Fruit fly (Drosophila melanogaster): ENCODE results near the gene CG8349.
A peak's percentile ranks its signal among the peaks of the same experiment; 100 is the strongest.

CG8349 gene

dm6 chr2L:8215259-8215929 is at the start of gene CG8349:
Gene CG8349 (plus strand): TSS chr2L:8215915.
- TF ChIP-seq rn (GFP tag; IDR thresholded peaks at IDR 0.05): no peak
- TF ChIP-seq CG14655 (GFP tag; optimal IDR thresholded peaks at IDR 0.05): no peak
- TF ChIP-seq CG34367 (tag; optimal IDR thresholded peaks at IDR 0.05): no peak
- TF ChIP-seq Ets98B (GFP tag; IDR thresholded peaks at IDR 0.05): no peak
- TF ChIP-seq CG8301 (tag; optimal IDR thresholded peaks at IDR 0.05): no peak

- TF ChIP-seq CG8301 (tag; optimal IDR thresholded peaks at IDR 0.05) (peak; percentile 25), CG17806 (tag; optimal IDR thresholded peaks at IDR 0.05) (no peak), Snoo (tag; optimal IDR thresholded peaks at IDR 0.05) (no peak), rn (GFP tag; IDR thresholded peaks at IDR 0.05) (no peak), CG10348 (GFP tag; IDR thresholded peaks at IDR 0.05) (no peak), D1 (tag; optimal IDR thresholded peaks at IDR 0.05) (no peak), CG13204 (GFP tag; optimal IDR thresholded peaks at IDR 0.05) (no peak), Ets98B (GFP tag; IDR thresholded peaks at IDR 0.05) (no peak), gl (tag; optimal IDR thresholded peaks at IDR 0.05) (no peak), Pif1A (GFP tag; optimal IDR thresholded peaks at IDR 0.05) (peak; percentile 12), CG4496 (GFP tag; IDR thresholded peaks at IDR 0.05) (no peak), CG32121 (GFP tag; IDR thresholded peaks at IDR 0.05) (no peak), CG14655 (GFP tag; optimal IDR thresholded peaks at IDR 0.05) (peak; percentile 30), CG8159 (tag; optimal IDR thresholded peaks at IDR 0.05) (no peak), CG34367 (tag; optimal IDR thresholded peaks at IDR 0.05) (no peak)
Observed at dm6 chr2L:8168075-8168474, 47.6 kb upstream of the CG8349 start.

dm6 chr2L:8170600-8171182 is 45.0 kb upstream of the CG8349 start:
- TF ChIP-seq Snoo (tag; optimal IDR thresholded peaks at IDR 0.05) (no peak), Ets98B (GFP tag; IDR thresholded peaks at IDR 0.05) (no peak), CG14655 (GFP tag; optimal IDR thresholded peaks at IDR 0.05) (no peak), EcR (GFP tag; optimal IDR thresholded peaks at IDR 0.05) (no peak), Pif1B (GFP tag; optimal IDR thresholded peaks at IDR 0.05) (no peak), CG34367 (tag; optimal IDR thresholded peaks at IDR 0.05) (no peak), rn (GFP tag; IDR thresholded peaks at IDR 0.05) (no peak), CG8301 (tag; optimal IDR thresholded peaks at IDR 0.05) (no peak), D1 (tag; optimal IDR thresholded peaks at IDR 0.05) (no peak), CG9948 (tag; optimal IDR thresholded peaks at IDR 0.05) (no peak), Pif1A (GFP tag; optimal IDR thresholded peaks at IDR 0.05) (no peak)

dm6 chr2L:8171544-8171943 is 44.2 kb upstream of the CG8349 start:
- TF ChIP-seq CG32121 (GFP tag; IDR thresholded peaks at IDR 0.05) (0 out of 2 replicates have a peak, but pooled peaks have one; percentile 46), Ets98B (GFP tag; IDR thresholded peaks at IDR 0.05) (no peak), Snoo (tag; optimal IDR thresholded peaks at IDR 0.05) (no peak), CG8159 (tag; optimal IDR thresholded peaks at IDR 0.05) (no peak)

dm6 chr2L:8185008-8185407 is 30.7 kb upstream of the CG8349 start:
- TF ChIP-seq CG9948 (tag; optimal IDR thresholded peaks at IDR 0.05): no peak
- no peak for TF ChIP-seq Snoo (tag; optimal IDR thresholded peaks at IDR 0.05)
- TF ChIP-seq CG13204 (GFP tag; optimal IDR thresholded peaks at IDR 0.05): no peak
- TF ChIP-seq CG34367 (tag; optimal IDR thresholded peaks at IDR 0.05): no peak
- no peak for TF ChIP-seq CG4496 (GFP tag; IDR thresholded peaks at IDR 0.05)
- TF ChIP-seq EcR (GFP tag; optimal IDR thresholded peaks at IDR 0.05): no peak
- no peak for TF ChIP-seq Ets98B (GFP tag; IDR thresholded peaks at IDR 0.05)
- no peak for TF ChIP-seq CG12605 (GFP tag; IDR thresholded peaks at IDR 0.05)
- no peak for TF ChIP-seq D1 (tag; optimal IDR thresholded peaks at IDR 0.05)
- no peak for TF ChIP-seq rn (GFP tag; IDR thresholded peaks at IDR 0.05)
- TF ChIP-seq gl (tag; optimal IDR thresholded peaks at IDR 0.05): no peak
- TF ChIP-seq CG8159 (tag; optimal IDR thresholded peaks at IDR 0.05): no peak
- no peak for TF ChIP-seq Pif1B (GFP tag; optimal IDR thresholded peaks at IDR 0.05)
- TF ChIP-seq fd96Ca (GFP tag; IDR thresholded peaks at IDR 0.05): no peak
- no peak for TF ChIP-seq Pif1A (GFP tag; optimal IDR thresholded peaks at IDR 0.05)
- TF ChIP-seq CG17806 (tag; optimal IDR thresholded peaks at IDR 0.05): no peak
- no peak for TF ChIP-seq CG15710 (tag; optimal IDR thresholded peaks at IDR 0.05)
- no peak for TF ChIP-seq CG32121 (GFP tag; IDR thresholded peaks at IDR 0.05)

dm6 chr2L:8190681-8191080 is 25.0 kb upstream of the CG8349 start, which contains the start of gene CG34134:
Gene CG34134 (minus strand): TSS chr2L:8190781.
- TF ChIP-seq CG4496 (GFP tag; IDR thresholded peaks at IDR 0.05): no peak
- TF ChIP-seq Pif1B (GFP tag; optimal IDR thresholded peaks at IDR 0.05): no peak
- TF ChIP-seq CG9948 (tag; optimal IDR thresholded peaks at IDR 0.05): no peak
- no peak for TF ChIP-seq EcR (GFP tag; optimal IDR thresholded peaks at IDR 0.05)
- TF ChIP-seq CG15710 (tag; optimal IDR thresholded peaks at IDR 0.05): no peak
- no peak for TF ChIP-seq Snoo (tag; optimal IDR thresholded peaks at IDR 0.05)
- no peak for TF ChIP-seq fd96Ca (GFP tag; IDR thresholded peaks at IDR 0.05)
- TF ChIP-seq CG13204 (GFP tag; optimal IDR thresholded peaks at IDR 0.05): no peak
- no peak for TF ChIP-seq CG17806 (tag; optimal IDR thresholded peaks at IDR 0.05)
- TF ChIP-seq gl (tag; optimal IDR thresholded peaks at IDR 0.05): no peak
- TF ChIP-seq CG8159 (tag; optimal IDR thresholded peaks at IDR 0.05): no peak
- TF ChIP-seq CG14655 (GFP tag; optimal IDR thresholded peaks at IDR 0.05): no peak
- TF ChIP-seq CG34367 (tag; optimal IDR thresholded peaks at IDR 0.05): no peak
- TF ChIP-seq Ets98B (GFP tag; IDR thresholded peaks at IDR 0.05): no peak
- TF ChIP-seq CG32121 (GFP tag; IDR thresholded peaks at IDR 0.05): no peak
- no peak for TF ChIP-seq CG12605 (GFP tag; IDR thresholded peaks at IDR 0.05)

Measured in whole organism, pupa.